Worm (Caenorhabditis elegans): ENCODE data around the gene klf-2.

The klf-2 gene

ce11 chrV:20685383-20685782 is at the start of gene klf-2:
klf-2 (plus strand) TSS chrV:20685683.
- TF ChIP-seq fkh-6 (tag; optimal IDR thresholded peaks at IDR 0.05) (no peak), sox-4 (tag; optimal IDR thresholded peaks at IDR 0.05) (no peak), ceh-48 (tag; optimal IDR thresholded peaks at IDR 0.05) (no peak), pax-1 (tag; optimal IDR thresholded peaks at IDR 0.05) (no peak), T23F11.4 (GFP tag; optimal IDR thresholded peaks at IDR 0.05) (no peak), unc-42 (tag; optimal IDR thresholded peaks at IDR 0.05) (no peak), madf-2 (tag; optimal IDR thresholded peaks at IDR 0.05) (no peak), fkh-10 (GFP tag; optimal IDR thresholded peaks at IDR 0.05) (no peak)

- TF ChIP-seq nhr-11 (tag; optimal IDR thresholded peaks at IDR 0.05) (no peak), elt-2 (tag; optimal IDR thresholded peaks at IDR 0.05) (no peak), T23F11.4 (GFP tag; optimal IDR thresholded peaks at IDR 0.05) (no peak), sox-4 (tag; optimal IDR thresholded peaks at IDR 0.05) (no peak), che-1 (tag; optimal IDR thresholded peaks at IDR 0.05) (no peak), ref-2 (tag; optimal IDR thresholded peaks at IDR 0.05) (no peak), nhr-232 (tag; optimal IDR thresholded peaks at IDR 0.05) (no peak), nfya-1 (tag; optimal IDR thresholded peaks at IDR 0.05) (no peak), gmeb-2 (tag; optimal IDR thresholded peaks at IDR 0.05) (no peak), npax-4 (tag; optimal IDR thresholded peaks at IDR 0.05) (no peak), hlh-8 (tag; optimal IDR thresholded peaks at IDR 0.05) (no peak), ceh-9 (tag; optimal IDR thresholded peaks at IDR 0.05) (no peak), F13H6.1 (tag; optimal IDR thresholded peaks at IDR 0.05) (no peak), dve-1 (tag; optimal IDR thresholded peaks at IDR 0.05) (no peak), ceh-14 (tag; optimal IDR thresholded peaks at IDR 0.05) (no peak), ama-1 (optimal IDR thresholded peaks at IDR 0.05) (no peak), pat-9 (tag; optimal IDR thresholded peaks at IDR 0.05) (no peak)
These were observed 48.6 kb upstream of the klf-2 start, which contains the start of gene ttr-13 for ce11 chrV:20636855-20637254. ttr-13 (minus strand) TSS chrV:20636955.

- no peak for TF ChIP-seq pat-9 (tag; optimal IDR thresholded peaks at IDR 0.05)
- TF ChIP-seq ceh-24 (tag; optimal IDR thresholded peaks at IDR 0.05), result no peak
- no peak for TF ChIP-seq ceh-30 (tag; optimal IDR thresholded peaks at IDR 0.05)
- TF ChIP-seq ceh-34 (tag; optimal IDR thresholded peaks at IDR 0.05), result no peak
- no peak for TF ChIP-seq dve-1 (tag; optimal IDR thresholded peaks at IDR 0.05)
- TF ChIP-seq ttx-3 (tag; optimal IDR thresholded peaks at IDR 0.05), result no peak
- no peak for TF ChIP-seq C08G9.2 (tag; optimal IDR thresholded peaks at IDR 0.05)
- no peak for TF ChIP-seq unc-86 (tag; optimal IDR thresholded peaks at IDR 0.05)
These were observed 47.1 kb upstream of the klf-2 start, which contains the start of gene Y44A6B.3 for ce11 chrV:20638344-20638743. Y44A6B.3 (minus strand) TSS chrV:20638444.

- no peak for TF ChIP-seq ceh-30 (tag; optimal IDR thresholded peaks at IDR 0.05)
These were observed 46.2 kb upstream of the klf-2 start, which contains the start of gene srxa-14 for ce11 chrV:20639294-20639693. srxa-14 (plus strand) TSS chrV:20639594.

- TF ChIP-seq nhr-232 (tag; optimal IDR thresholded peaks at IDR 0.05), result no peak
- TF ChIP-seq C38D4.7 (GFP tag; optimal IDR thresholded peaks at IDR 0.05), result no peak
- no peak for TF ChIP-seq ceh-18 (tag; optimal IDR thresholded peaks at IDR 0.05)
- TF ChIP-seq pat-9 (tag; optimal IDR thresholded peaks at IDR 0.05), result no peak
- TF ChIP-seq rnt-1 (tag; optimal IDR thresholded peaks at IDR 0.05), result no peak
- TF ChIP-seq sox-4 (tag; optimal IDR thresholded peaks at IDR 0.05), result no peak
- no peak for TF ChIP-seq fkh-10 (GFP tag; optimal IDR thresholded peaks at IDR 0.05)
- TF ChIP-seq madf-2 (tag; optimal IDR thresholded peaks at IDR 0.05), result no peak
- no peak for TF ChIP-seq ceh-24 (tag; optimal IDR thresholded peaks at IDR 0.05)
- TF ChIP-seq K09A11.1 (tag; optimal IDR thresholded peaks at IDR 0.05; ENCODE audit: insufficient read depth), result no peak
- no peak for TF ChIP-seq lin-11 (tag; optimal IDR thresholded peaks at IDR 0.05)
- TF ChIP-seq ama-1 (optimal IDR thresholded peaks at IDR 0.05), result no peak
- no peak for TF ChIP-seq pha-2 (tag; optimal IDR thresholded peaks at IDR 0.05)
- no peak for TF ChIP-seq hlh-15 (tag; optimal IDR thresholded peaks at IDR 0.05)
These were observed 43.6 kb upstream of the klf-2 start, which contains the start of gene srxa-15 for ce11 chrV:20641896-20642295. srxa-15 (plus strand) TSS chrV:20642196.

Measured in whole organism, late embryonic.